Fruit fly (Drosophila melanogaster) Kc167 (cell line): Measurements from ENCODE around the gene eIF4G2.

Experiments
- Myc ChIP-seq: fragments of >200 bp; optimal IDR thresholded peaks from 2 replicates; lab custom pipeline; 2017; ENCODE audit warnings: missing external identifiers
- h ChIP-seq: fragments of >200 bp; optimal IDR thresholded peaks from 3 replicates; lab custom pipeline; 2018; ENCODE audit warnings: missing external identifiers

- TF ChIP-seq Myc (no peak), h (lab: Kevin White, UChicago) (no peak)
These were observed 1.4 kb downstream of the eIF4G2 start for dm6 chr3R:23817566-23818202.
